ENCODE assay signal across 2 fruit fly cellular contexts in the genomic region with DNA sequence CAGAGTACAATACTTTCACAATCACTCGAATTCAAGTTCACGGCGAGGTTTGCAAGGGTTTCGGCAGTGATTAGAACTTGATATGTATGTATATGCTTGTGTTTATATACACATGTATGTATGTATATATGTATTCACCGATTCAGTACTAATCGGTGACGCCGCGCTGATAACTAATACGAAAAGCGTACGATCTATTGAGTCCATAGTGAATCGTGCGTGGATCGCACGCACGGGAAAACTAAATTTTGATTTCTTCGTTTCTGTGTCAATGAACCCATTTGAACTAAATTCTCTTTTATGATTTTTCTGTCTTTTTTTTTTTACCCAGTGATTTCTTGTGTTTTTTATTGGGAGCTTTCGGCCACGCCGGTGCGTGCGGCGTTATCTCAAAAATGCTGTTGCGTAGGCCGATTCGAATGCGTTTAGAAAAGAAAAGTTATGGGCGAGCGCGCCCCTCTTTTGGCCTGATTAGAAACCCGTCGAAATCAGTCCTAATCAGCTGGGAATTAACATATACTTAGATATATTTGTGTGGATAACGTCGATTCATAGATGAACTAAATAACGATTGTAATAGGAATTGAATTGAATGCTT.
A peak's percentile ranks its signal among the peaks of the same experiment; 100 is the strongest.
TF ChIP-seq lines count a peak whose summit lies in the region.

No protein-coding gene starts in this region.

- no peak for TF ChIP-seq CTCF in whole organism, embryonic (GFP tag; optimal IDR thresholded peaks at IDR 0.05; lab: Kevin White, UChicago)

TF ChIP-seq in whole organism, embryonic, 481 proteins besides CTCF, POLR2A, EP300 and RAD21 (continues in another document):
- TF ChIP-seq oc (tag; optimal IDR thresholded peaks at IDR 0.05; lab: Kevin White, UChicago) (peak; percentile 19), ro (GFP tag; IDR thresholded peaks at IDR 0.05; lab: Robert Waterston, UW) (no peak), row (GFP tag; IDR thresholded peaks at IDR 0.05; lab: Robert Waterston, UW) (0 out of 3 replicates have a peak, but pooled peaks have one; percentile 10), Pdp1 (GFP tag; optimal IDR thresholded peaks at IDR 0.05; lab: Kevin White, UChicago) (peak in 1 of 2 experiments; percentile 50), pho (GFP tag; optimal IDR thresholded peaks at IDR 0.05; lab: Kevin White, UChicago) (no peak), cwo (GFP tag; optimal IDR thresholded peaks at IDR 0.05; lab: Kevin White, UChicago) (peak; percentile 66), CG1529 (GFP tag; optimal IDR thresholded peaks at IDR 0.05; lab: Kevin White, UChicago) (no peak), Blimp-1 (GFP tag; optimal IDR thresholded peaks at IDR 0.05; lab: Kevin White, UChicago) (peak; percentile 97), CG31224 (GFP tag; IDR thresholded peaks at IDR 0.05; lab: Robert Waterston, UW) (no peak), grn (GFP tag; optimal IDR thresholded peaks at IDR 0.05; lab: Kevin White, UChicago) (no peak), pita (GFP tag; optimal IDR thresholded peaks at IDR 0.05; lab: Kevin White, UChicago) (no peak), CG8765 (GFP tag; IDR thresholded peaks at IDR 0.05; lab: Robert Waterston, UW) (no peak), HLH4C (GFP tag; IDR thresholded peaks at IDR 0.05; lab: Robert Waterston, UW; ENCODE audit: partially characterized antibody) (no peak), sqz (GFP tag; optimal IDR thresholded peaks at IDR 0.05; lab: Kevin White, UChicago) (peak; percentile 89), kni (GFP tag; optimal IDR thresholded peaks at IDR 0.05; lab: Kevin White, UChicago) (peak; percentile 37), Mad (GFP tag; optimal IDR thresholded peaks at IDR 0.05; lab: Kevin White, UChicago) (no peak), CG2199 (GFP tag; IDR thresholded peaks at IDR 0.05; lab: Robert Waterston, UW) (peak; percentile 75; the same call in 1 of the 3 replicates), mam (GFP tag; optimal IDR thresholded peaks at IDR 0.05; lab: Kevin White, UChicago) (no peak), bbx (GFP tag; IDR thresholded peaks at IDR 0.05; lab: Robert Waterston, UW; ENCODE audit: partially characterized antibody) (no peak), insv (GFP tag; optimal IDR thresholded peaks at IDR 0.05; lab: Kevin White, UChicago) (no peak), Six4 (GFP tag; optimal IDR thresholded peaks at IDR 0.05; lab: Kevin White, UChicago) (no peak), sd (tag; optimal IDR thresholded peaks at IDR 0.05; lab: Kevin White, UChicago) (peak; percentile 92), psq (GFP tag; optimal IDR thresholded peaks at IDR 0.05; lab: Kevin White, UChicago) (no peak), cg (GFP tag; optimal IDR thresholded peaks at IDR 0.05; lab: Kevin White, UChicago) (peak; percentile 52), Awh (GFP tag; IDR thresholded peaks at IDR 0.05; lab: Robert Waterston, UW) (peak; percentile 61), ara (GFP tag; IDR thresholded peaks at IDR 0.05; lab: Robert Waterston, UW) (0 out of 2 replicates have a peak, but pooled peaks have one; percentile 32), tin (GFP tag; optimal IDR thresholded peaks at IDR 0.05; lab: Kevin White, UChicago) (no peak), exex (tag; optimal IDR thresholded peaks at IDR 0.05; lab: Kevin White, UChicago) (peak; percentile 46), Atf3 (GFP tag; optimal IDR thresholded peaks at IDR 0.05; lab: Kevin White, UChicago) (no peak), chinmo (GFP tag; IDR thresholded peaks at IDR 0.05; lab: Robert Waterston, UW; ENCODE audit: partially characterized antibody) (peak; percentile 68; the same call in 1 of the 4 replicates), Sox102F (GFP tag; optimal IDR thresholded peaks at IDR 0.05; lab: Kevin White, UChicago) (no peak), CG14014 (GFP tag; IDR thresholded peaks at IDR 0.05; lab: Robert Waterston, UW) (no peak), Hr78 (GFP tag; optimal IDR thresholded peaks at IDR 0.05; lab: Kevin White, UChicago) (peak in 1 of 2 experiments; percentile 7), GATAe (GFP tag; conservative IDR thresholded peaks at IDR 0.05; lab: Robert Waterston, UW) (0 out of 2 replicates have a peak, but pooled peaks have one; percentile 32), CG12769 (tag; optimal IDR thresholded peaks at IDR 0.05; lab: Kevin White, UChicago) (peak; percentile 3), CG11085 (GFP tag; IDR thresholded peaks at IDR 0.05; lab: Robert Waterston, UW) (no peak), pros (GFP tag; optimal IDR thresholded peaks at IDR 0.05; lab: Kevin White, UChicago) (peak; percentile 1), Deaf1 (tag; optimal IDR thresholded peaks at IDR 0.05; lab: Kevin White, UChicago) (peak; percentile 38), mirr (GFP tag; optimal IDR thresholded peaks at IDR 0.05; lab: Kevin White, UChicago) (no peak), CG1792 (GFP tag; optimal IDR thresholded peaks at IDR 0.05; lab: Kevin White, UChicago) (no peak), CG1603 (tag; optimal IDR thresholded peaks at IDR 0.05; lab: Kevin White, UChicago) (no peak)

TF ChIP-seq in whole organism, prepupa, 60 proteins besides CTCF, POLR2A, EP300 and RAD21:
- TF ChIP-seq CG6854 (GFP tag; optimal IDR thresholded peaks at IDR 0.05; lab: Kevin White, UChicago) (no peak), fkh (GFP tag; optimal IDR thresholded peaks at IDR 0.05; lab: Kevin White, UChicago) (peak; percentile 12), vri (GFP tag; optimal IDR thresholded peaks at IDR 0.05; lab: Kevin White, UChicago) (peak; percentile 6)

Comparison
In these comparisons a context has a peak if more than half of its experiments do, and no peak if none do; other contexts are left out.
1. Of the 7 proteins assayed by ChIP-seq in both whole organism, embryonic and whole organism, prepupa: peak only in whole organism, embryonic: Blimp-1; only in whole organism, prepupa: none; in both: none; in neither: 6.